In the genomic region with DNA sequence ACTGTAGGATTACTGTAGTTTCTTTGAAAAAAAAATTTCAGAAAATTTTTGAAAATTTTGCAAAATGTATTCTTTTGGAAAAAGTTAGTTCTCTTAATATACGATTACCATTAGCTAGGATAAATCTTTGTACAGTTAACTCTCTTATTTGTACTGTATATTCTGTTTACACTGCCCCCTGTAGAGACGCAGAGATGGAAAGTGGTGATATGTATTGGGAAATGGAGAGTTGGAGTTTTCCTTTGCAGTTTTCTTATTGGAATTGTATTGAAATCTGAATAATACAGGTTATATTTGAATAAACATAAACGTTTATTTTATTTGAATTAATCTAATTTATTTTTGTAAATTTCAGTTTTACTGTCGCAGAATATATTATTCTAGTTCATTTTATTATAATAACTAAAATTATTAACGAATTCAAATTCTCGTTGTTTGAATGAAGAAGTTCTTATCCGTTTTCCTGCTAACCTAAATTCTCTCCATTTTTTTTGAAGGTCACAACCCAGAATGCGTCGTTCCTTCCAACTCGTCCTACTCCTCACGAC, we compare ENCODE assay signal across 3 worm cellular contexts.
TF ChIP-seq lines count a peak whose summit lies in the region.

A gene (plus strand): TSS at position 498 of the 548 bp plus-strand sequence.

TF ChIP-seq in whole organism, L4 larva, 104 proteins besides CTCF, POLR2A, EP300 and RAD21:
- TF ChIP-seq Y75B8A.6 (GFP tag; IDR thresholded peaks at IDR 0.05; lab: Robert Waterston, UW) (no peak), daf-16 (GFP tag; optimal IDR thresholded peaks at IDR 0.05; lab: Kevin White, UChicago) (no peak), daf-16 (tag; optimal IDR thresholded peaks at IDR 0.05; lab: Kevin White, UChicago) (peak; percentile 66)

TF ChIP-seq in whole organism, mixed stage, embryonic, 35 proteins besides CTCF, POLR2A, EP300 and RAD21:
- TF ChIP-seq pha-4 (tag; optimal IDR thresholded peaks at IDR 0.05; lab: Kevin White, UChicago) (peak; percentile 45), ces-1 (GFP tag; optimal IDR thresholded peaks at IDR 0.05; lab: Kevin White, UChicago) (no peak)

TF ChIP-seq in whole organism, young adult, 124 proteins besides CTCF, POLR2A, EP300 and RAD21:
- no peak for TF ChIP-seq ztf-26 (tag; optimal IDR thresholded peaks at IDR 0.05; lab: Kevin White, UChicago)
- no peak for TF ChIP-seq rcor-1 (GFP tag; IDR thresholded peaks at IDR 0.05; lab: Robert Waterston, UW)
- no peak for TF ChIP-seq ekl-4 (GFP tag; IDR thresholded peaks at IDR 0.05; lab: Robert Waterston, UW)
- TF ChIP-seq let-607 (tag; optimal IDR thresholded peaks at IDR 0.05; lab: Kevin White, UChicago): peak in 1 of 2 experiments; percentile 73
- TF ChIP-seq nhr-179 (tag; optimal IDR thresholded peaks at IDR 0.05; lab: Kevin White, UChicago): no peak
- no peak for TF ChIP-seq attf-3 (GFP tag; conservative IDR thresholded peaks at IDR 0.05; lab: Robert Waterston, UW)
- TF ChIP-seq mxl-1 (tag; optimal IDR thresholded peaks at IDR 0.05; lab: Kevin White, UChicago): no peak
- TF ChIP-seq snpc-1.1 (tag; optimal IDR thresholded peaks at IDR 0.05; lab: Kevin White, UChicago; ENCODE audit: insufficient read depth): no peak
- no peak for TF ChIP-seq sdz-38 (tag; optimal IDR thresholded peaks at IDR 0.05; lab: Kevin White, UChicago)
- TF ChIP-seq egl-44 (GFP tag; IDR thresholded peaks at IDR 0.05; lab: Robert Waterston, UW): no peak
- TF ChIP-seq hmg-1.2 (GFP tag; IDR thresholded peaks at IDR 0.05; lab: Robert Waterston, UW): peak; percentile 42; the same call in 1 of the 2 replicates
- TF ChIP-seq chd-7 (tag; optimal IDR thresholded peaks at IDR 0.05; lab: Kevin White, UChicago): no peak
- TF ChIP-seq F57A8.1 (GFP tag; optimal IDR thresholded peaks at IDR 0.05; lab: Kevin White, UChicago): no peak
- no peak for TF ChIP-seq snpc-3.4 (tag; optimal IDR thresholded peaks at IDR 0.05; lab: Kevin White, UChicago)
- TF ChIP-seq snpc-1.3 (tag; optimal IDR thresholded peaks at IDR 0.05; lab: Kevin White, UChicago; ENCODE audit: insufficient read depth): no peak
